Worm (Caenorhabditis elegans): Measurements from ENCODE around the gene aexr-1.

DNA sequence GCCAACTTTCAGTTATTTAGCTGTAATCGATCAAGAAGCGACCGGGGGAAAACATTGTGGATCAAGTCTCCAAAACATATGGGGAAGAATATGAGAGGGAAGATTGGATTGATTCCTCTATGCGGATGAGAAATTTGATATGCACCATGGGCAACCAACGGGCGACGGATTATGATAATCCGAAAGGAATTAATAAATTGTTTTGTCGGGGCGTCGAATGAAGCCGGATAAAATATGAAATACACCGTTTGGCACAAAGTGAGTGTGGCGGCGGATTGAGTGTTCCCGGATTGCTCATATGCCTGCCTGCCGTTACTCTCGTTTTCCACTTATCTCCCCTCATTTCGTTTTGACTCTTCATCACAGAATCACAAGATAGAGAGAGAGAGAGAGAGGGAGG, 25.8 kb downstream of the aexr-1 start:
- TF ChIP-seq unc-39 (tag; optimal IDR thresholded peaks at IDR 0.05) (no peak), unc-62 (GFP tag; optimal IDR thresholded peaks at IDR 0.05) (no peak), snpc-4 (tag; optimal IDR thresholded peaks at IDR 0.05) (no peak), elt-1 (tag; optimal IDR thresholded peaks at IDR 0.05; ENCODE audit: borderline replicate concordance, insufficient read depth) (no peak), ztf-11 (tag; optimal IDR thresholded peaks at IDR 0.05) (no peak), elt-3 (tag; optimal IDR thresholded peaks at IDR 0.05) (no peak), ces-1 (GFP tag; optimal IDR thresholded peaks at IDR 0.05) (no peak), pha-4 (tag; optimal IDR thresholded peaks at IDR 0.05) (no peak), mep-1 (tag; optimal IDR thresholded peaks at IDR 0.05) (no peak), nhr-28 (tag; optimal IDR thresholded peaks at IDR 0.05) (no peak), nhr-12 (tag; optimal IDR thresholded peaks at IDR 0.05) (no peak), ceh-43 (GFP tag; optimal IDR thresholded peaks at IDR 0.05) (no peak)
